Fruit fly (Drosophila melanogaster): ENCODE measurements around the gene ush.
A peak's percentile ranks its signal among the peaks of the same experiment; 100 is the strongest.

ush gene

dm6 chr2L:526924-527307 lies 50.9 kb downstream of the ush start (continued):
- TF ChIP-seq NC2α (GFP tag; optimal IDR thresholded peaks at IDR 0.05) (no peak), Gsc (GFP tag; IDR thresholded peaks at IDR 0.05) (no peak), NC2β (GFP tag; optimal IDR thresholded peaks at IDR 0.05) (no peak), CG2678 (tag; optimal IDR thresholded peaks at IDR 0.05) (peak; percentile 13), CG3065 (GFP tag; optimal IDR thresholded peaks at IDR 0.05) (no peak), org-1 (GFP tag; optimal IDR thresholded peaks at IDR 0.05) (no peak), Doc3 (GFP tag; IDR thresholded peaks at IDR 0.05; ENCODE audit: partially characterized antibody) (no peak), CG3726 (GFP tag; IDR thresholded peaks at IDR 0.05) (no peak), kni (GFP tag; optimal IDR thresholded peaks at IDR 0.05) (no peak), CG6854 (GFP tag; optimal IDR thresholded peaks at IDR 0.05) (no peak), CG12299 (tag; optimal IDR thresholded peaks at IDR 0.05) (no peak), CG11695 (GFP tag; IDR thresholded peaks at IDR 0.05) (no peak), Lim3 (GFP tag; IDR thresholded peaks at IDR 0.05) (no peak), zfh2 (GFP tag; optimal IDR thresholded peaks at IDR 0.05) (no peak), repo (GFP tag; optimal IDR thresholded peaks at IDR 0.05) (no peak), exex (tag; optimal IDR thresholded peaks at IDR 0.05) (no peak), sisA (GFP tag; IDR thresholded peaks at IDR 0.05) (no peak), BEAF-32 (GFP tag; optimal IDR thresholded peaks at IDR 0.05) (no peak), dpn (GFP tag; optimal IDR thresholded peaks at IDR 0.05) (no peak), CG34376 (GFP tag; optimal IDR thresholded peaks at IDR 0.05) (no peak), CG1529 (GFP tag; optimal IDR thresholded peaks at IDR 0.05) (no peak), mirr (GFP tag; optimal IDR thresholded peaks at IDR 0.05) (no peak), CG10274 (GFP tag; optimal IDR thresholded peaks at IDR 0.05) (peak; percentile 64), knrl (GFP tag; IDR thresholded peaks at IDR 0.05; ENCODE audit: partially characterized antibody) (no peak), CG18262 (tag; optimal IDR thresholded peaks at IDR 0.05) (no peak), CG15011 (GFP tag; optimal IDR thresholded peaks at IDR 0.05) (no peak), CG2202 (tag; optimal IDR thresholded peaks at IDR 0.05) (no peak), CG12071 (GFP tag; optimal IDR thresholded peaks at IDR 0.05) (no peak), CG10979 (tag; optimal IDR thresholded peaks at IDR 0.05) (peak; percentile 11), E2f1 (GFP tag; IDR thresholded peaks at IDR 0.05) (no peak), CG4730 (GFP tag; IDR thresholded peaks at IDR 0.05) (no peak), CG32532 (GFP tag; IDR thresholded peaks at IDR 0.05) (no peak), Chrac-16 (GFP tag; optimal IDR thresholded peaks at IDR 0.05) (no peak), HLH4C (GFP tag; IDR thresholded peaks at IDR 0.05; ENCODE audit: partially characterized antibody) (no peak), Jarid2 (GFP tag; optimal IDR thresholded peaks at IDR 0.05) (no peak), CG42726 (GFP tag; IDR thresholded peaks at IDR 0.05; ENCODE audit: partially characterized antibody) (no peak), Nf-YA (GFP tag; IDR thresholded peaks at IDR 0.05) (no peak), CG3407 (GFP tag; optimal IDR thresholded peaks at IDR 0.05) (no peak), CG10959 (GFP tag; IDR thresholded peaks at IDR 0.05) (no peak), Rfx (GFP tag; IDR thresholded peaks at IDR 0.05) (no peak), her (GFP tag; optimal IDR thresholded peaks at IDR 0.05) (no peak), Deaf1 (tag; optimal IDR thresholded peaks at IDR 0.05) (no peak), CG1603 (tag; optimal IDR thresholded peaks at IDR 0.05) (peak; percentile 19), pfk (GFP tag; optimal IDR thresholded peaks at IDR 0.05) (no peak), CG14441 (GFP tag; IDR thresholded peaks at IDR 0.05) (no peak), chinmo (GFP tag; IDR thresholded peaks at IDR 0.05; ENCODE audit: partially characterized antibody) (no peak), onecut (GFP tag; IDR thresholded peaks at IDR 0.05) (no peak), yki (optimal IDR thresholded peaks at IDR 0.05) (no peak), ab (GFP tag; optimal IDR thresholded peaks at IDR 0.05) (no peak), Ada2b (GFP tag; IDR thresholded peaks at IDR 0.05) (no peak)

Measured in whole organism, embryonic.